Worm (Caenorhabditis elegans): ENCODE data around the gene qdpr-1.

Gene qdpr-1

ce11 chrIII:13439415-13439814 lies 45.7 kb downstream of the qdpr-1 start, which contains the start of gene ciao-2B (continued):
- TF ChIP-seq K09A11.1 (tag; optimal IDR thresholded peaks at IDR 0.05; ENCODE audit: insufficient read depth): no peak
